Worm (Caenorhabditis elegans): ENCODE results near the gene Y54G2A.76.

Gene Y54G2A.76

ce11 chrIV:2843882-2844281 lies 34.7 kb downstream of the Y54G2A.76 start, which contains the start of gene Y54G2A.15:
Gene Y54G2A.15, minus strand, starts transcription at chrIV:2843982.
- TF ChIP-seq mab-5 (tag; optimal IDR thresholded peaks at IDR 0.05), result no peak
- TF ChIP-seq ham-2 (GFP tag; optimal IDR thresholded peaks at IDR 0.05), result no peak
- no peak for TF ChIP-seq nhr-28 (tag; optimal IDR thresholded peaks at IDR 0.05)
- TF ChIP-seq sptf-1 (tag; optimal IDR thresholded peaks at IDR 0.05), result no peak
- TF ChIP-seq lin-13 (tag; optimal IDR thresholded peaks at IDR 0.05), result no peak
- no peak for TF ChIP-seq ceh-39 (tag; optimal IDR thresholded peaks at IDR 0.05)
- no peak for TF ChIP-seq lsy-2 (tag; optimal IDR thresholded peaks at IDR 0.05)
- no peak for TF ChIP-seq unc-39 (tag; optimal IDR thresholded peaks at IDR 0.05)
- TF ChIP-seq sem-2 (GFP tag; optimal IDR thresholded peaks at IDR 0.05), result no peak
- no peak for TF ChIP-seq lin-32 (GFP tag; optimal IDR thresholded peaks at IDR 0.05)
- no peak for TF ChIP-seq unc-120 (tag; optimal IDR thresholded peaks at IDR 0.05; ENCODE audit: poor library complexity, severe bottlenecking)
- no peak for TF ChIP-seq drap-1 (GFP tag; optimal IDR thresholded peaks at IDR 0.05)
- TF ChIP-seq ceh-43 (GFP tag; optimal IDR thresholded peaks at IDR 0.05), result no peak
- TF ChIP-seq cnd-1 (tag; optimal IDR thresholded peaks at IDR 0.05), result no peak
- TF ChIP-seq ceh-83 (GFP tag; optimal IDR thresholded peaks at IDR 0.05), result no peak
- TF ChIP-seq nhr-2 (tag; optimal IDR thresholded peaks at IDR 0.05), result no peak
- no peak for TF ChIP-seq blmp-1 (tag; optimal IDR thresholded peaks at IDR 0.05)

DNA sequence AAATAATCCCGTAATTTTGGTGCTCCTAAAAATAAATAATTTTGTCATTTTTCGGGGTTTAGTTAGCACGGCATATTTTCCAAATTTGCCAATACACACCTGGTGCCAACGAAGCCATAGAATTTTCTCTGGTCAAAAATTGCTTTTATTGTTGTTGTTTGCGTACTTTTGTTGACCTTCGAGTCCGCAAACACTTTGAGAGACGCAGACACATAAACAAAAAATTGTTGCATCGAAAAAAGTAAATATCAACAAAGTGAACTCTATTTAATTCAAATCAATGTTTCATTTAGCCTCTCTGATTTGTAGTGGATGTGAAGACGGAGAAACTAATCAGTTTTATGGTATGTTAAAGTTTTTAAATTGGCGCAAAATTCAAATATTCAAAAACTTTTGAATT lies 37.1 kb downstream of the Y54G2A.76 start, which contains the start of gene Y54G2A.40:
Gene Y54G2A.40 (plus strand): TSS at position 213 of the 400 bp plus-strand sequence.
- TF ChIP-seq flh-1 (GFP tag; optimal IDR thresholded peaks at IDR 0.05) (no peak), unc-62 (GFP tag; optimal IDR thresholded peaks at IDR 0.05) (no peak), elt-3 (tag; optimal IDR thresholded peaks at IDR 0.05) (no peak), pha-4 (tag; optimal IDR thresholded peaks at IDR 0.05) (peak; percentile 33)

- TF ChIP-seq nhr-2 (tag; optimal IDR thresholded peaks at IDR 0.05) (no peak), ham-2 (GFP tag; optimal IDR thresholded peaks at IDR 0.05) (no peak), elt-1 (tag; optimal IDR thresholded peaks at IDR 0.05; ENCODE audit: borderline replicate concordance, insufficient read depth) (no peak), bed-3 (GFP tag; optimal IDR thresholded peaks at IDR 0.05) (no peak), ceh-43 (GFP tag; optimal IDR thresholded peaks at IDR 0.05) (no peak), unc-120 (tag; optimal IDR thresholded peaks at IDR 0.05; ENCODE audit: poor library complexity, severe bottlenecking) (no peak), ceh-39 (tag; optimal IDR thresholded peaks at IDR 0.05) (no peak), mab-5 (tag; optimal IDR thresholded peaks at IDR 0.05) (no peak), lin-13 (tag; optimal IDR thresholded peaks at IDR 0.05) (no peak), sem-2 (GFP tag; optimal IDR thresholded peaks at IDR 0.05) (no peak), pha-4 (tag; optimal IDR thresholded peaks at IDR 0.05) (no peak), hlh-1 (tag; optimal IDR thresholded peaks at IDR 0.05) (no peak), M03D4.4 (tag; optimal IDR thresholded peaks at IDR 0.05) (no peak), mep-1 (tag; optimal IDR thresholded peaks at IDR 0.05) (no peak)
Measured at ce11 chrIV:2849269-2849668, 40.1 kb downstream of the Y54G2A.76 start.

- TF ChIP-seq nhr-12 (tag; optimal IDR thresholded peaks at IDR 0.05), result no peak
- TF ChIP-seq nhr-76 (tag; optimal IDR thresholded peaks at IDR 0.05), result no peak
- TF ChIP-seq unc-39 (tag; optimal IDR thresholded peaks at IDR 0.05), result no peak
- no peak for TF ChIP-seq lin-32 (GFP tag; optimal IDR thresholded peaks at IDR 0.05)
Measured at ce11 chrIV:2850586-2850985, 41.4 kb downstream of the Y54G2A.76 start, which contains the start of gene clec-85. Gene clec-85, plus strand, starts transcription at chrIV:2850886.

- TF ChIP-seq lsy-2 (tag; optimal IDR thresholded peaks at IDR 0.05) (no peak), M03D4.4 (tag; optimal IDR thresholded peaks at IDR 0.05) (no peak), ham-2 (GFP tag; optimal IDR thresholded peaks at IDR 0.05) (no peak), hlh-1 (tag; optimal IDR thresholded peaks at IDR 0.05) (no peak), ceh-83 (GFP tag; optimal IDR thresholded peaks at IDR 0.05) (no peak), mab-5 (tag; optimal IDR thresholded peaks at IDR 0.05) (no peak), ces-1 (GFP tag; optimal IDR thresholded peaks at IDR 0.05) (no peak), blmp-1 (tag; optimal IDR thresholded peaks at IDR 0.05) (no peak), nhr-2 (tag; optimal IDR thresholded peaks at IDR 0.05) (no peak), unc-39 (tag; optimal IDR thresholded peaks at IDR 0.05) (no peak), bed-3 (GFP tag; optimal IDR thresholded peaks at IDR 0.05) (no peak), zip-8 (tag; optimal IDR thresholded peaks at IDR 0.05) (no peak), mep-1 (tag; optimal IDR thresholded peaks at IDR 0.05) (no peak), nhr-76 (tag; optimal IDR thresholded peaks at IDR 0.05) (no peak), lin-13 (tag; optimal IDR thresholded peaks at IDR 0.05) (no peak), tbx-8 (GFP tag; optimal IDR thresholded peaks at IDR 0.05) (no peak), nhr-28 (tag; optimal IDR thresholded peaks at IDR 0.05) (no peak), flh-1 (GFP tag; optimal IDR thresholded peaks at IDR 0.05) (no peak), unc-62 (GFP tag; optimal IDR thresholded peaks at IDR 0.05) (no peak), lin-32 (GFP tag; optimal IDR thresholded peaks at IDR 0.05) (no peak)
Measured at ce11 chrIV:2851625-2852024, 42.4 kb downstream of the Y54G2A.76 start.
